Worm (Caenorhabditis elegans): Measurements from ENCODE around the gene cyp-23A1.
A peak's percentile ranks its signal among the peaks of the same experiment; 100 is the strongest.

cyp-23A1 gene

ce11 chrII:4552088-4552487 lies 40.1 kb downstream of the cyp-23A1 start:
- TF ChIP-seq ztf-4 (tag; optimal IDR thresholded peaks at IDR 0.05): peak; percentile 38
- TF ChIP-seq pha-4 (tag; optimal IDR thresholded peaks at IDR 0.05): no peak
- no peak for TF ChIP-seq snpc-4 (tag; optimal IDR thresholded peaks at IDR 0.05)
- peak; percentile 76 for TF ChIP-seq elt-2 (tag; optimal IDR thresholded peaks at IDR 0.05)
- no peak for TF ChIP-seq ZK546.5 (tag; optimal IDR thresholded peaks at IDR 0.05)
- TF ChIP-seq fkh-10 (GFP tag; optimal IDR thresholded peaks at IDR 0.05): no peak
- TF ChIP-seq ceh-82 (tag; optimal IDR thresholded peaks at IDR 0.05): no peak
- no peak for TF ChIP-seq zag-1 (tag; optimal IDR thresholded peaks at IDR 0.05)
- no peak for TF ChIP-seq nhr-28 (tag; optimal IDR thresholded peaks at IDR 0.05)
- no peak for TF ChIP-seq egl-5 (tag; optimal IDR thresholded peaks at IDR 0.05)
- peak; percentile 83 for TF ChIP-seq pqm-1 (tag; optimal IDR thresholded peaks at IDR 0.05)
- no peak for TF ChIP-seq hmg-11 (tag; optimal IDR thresholded peaks at IDR 0.05)
- TF ChIP-seq R02D3.7 (tag; optimal IDR thresholded peaks at IDR 0.05): no peak
- no peak for TF ChIP-seq lin-15B (tag; optimal IDR thresholded peaks at IDR 0.05)
- TF ChIP-seq unc-62 (GFP tag; optimal IDR thresholded peaks at IDR 0.05): no peak
- no peak for TF ChIP-seq unc-39 (tag; optimal IDR thresholded peaks at IDR 0.05)
- TF ChIP-seq eor-1 (tag; optimal IDR thresholded peaks at IDR 0.05): no peak
- TF ChIP-seq nhr-77 (tag; optimal IDR thresholded peaks at IDR 0.05): no peak
- no peak for TF ChIP-seq sea-2 (GFP tag; optimal IDR thresholded peaks at IDR 0.05)
- TF ChIP-seq lin-39 (tag; optimal IDR thresholded peaks at IDR 0.05): no peak
- TF ChIP-seq nhr-76 (tag; optimal IDR thresholded peaks at IDR 0.05): no peak
- TF ChIP-seq jun-1 (tag; optimal IDR thresholded peaks at IDR 0.05): no peak
- no peak for TF ChIP-seq skn-1 (tag; optimal IDR thresholded peaks at IDR 0.05)
- no peak for TF ChIP-seq nhr-11 (tag; optimal IDR thresholded peaks at IDR 0.05)

ce11 chrII:4557487-4557886 lies 45.5 kb downstream of the cyp-23A1 start, which contains the start of gene M03A1.3:
TSS of gene M03A1.3 (plus strand) at chrII:4557787.
- TF ChIP-seq hmg-11 (tag; optimal IDR thresholded peaks at IDR 0.05) (no peak), eor-1 (tag; optimal IDR thresholded peaks at IDR 0.05) (no peak), lsy-12 (tag; optimal IDR thresholded peaks at IDR 0.05) (no peak), R02D3.7 (tag; optimal IDR thresholded peaks at IDR 0.05) (no peak), elt-3 (tag; optimal IDR thresholded peaks at IDR 0.05) (no peak), fkh-2 (tag; optimal IDR thresholded peaks at IDR 0.05) (no peak), nhr-77 (tag; optimal IDR thresholded peaks at IDR 0.05) (no peak), lin-15B (tag; optimal IDR thresholded peaks at IDR 0.05) (no peak), ztf-4 (tag; optimal IDR thresholded peaks at IDR 0.05) (no peak), mdl-1 (tag; optimal IDR thresholded peaks at IDR 0.05) (no peak), nhr-237 (tag; optimal IDR thresholded peaks at IDR 0.05) (no peak), unc-39 (tag; optimal IDR thresholded peaks at IDR 0.05) (no peak), nhr-12 (tag; optimal IDR thresholded peaks at IDR 0.05) (no peak), ceh-28 (tag; optimal IDR thresholded peaks at IDR 0.05) (no peak), fkh-10 (GFP tag; optimal IDR thresholded peaks at IDR 0.05) (no peak), ceh-16 (tag; optimal IDR thresholded peaks at IDR 0.05) (no peak), aly-2 (tag; optimal IDR thresholded peaks at IDR 0.05) (no peak), elt-1 (tag; optimal IDR thresholded peaks at IDR 0.05) (no peak), egl-5 (tag; optimal IDR thresholded peaks at IDR 0.05) (no peak)

ce11 chrII:4560068-4560467 lies 48.1 kb downstream of the cyp-23A1 start, which contains the start of gene M03A1.8:
TSS of gene M03A1.8 (plus strand) at chrII:4560336.
- TF ChIP-seq lsy-12 (tag; optimal IDR thresholded peaks at IDR 0.05) (peak; percentile 40), ceh-16 (tag; optimal IDR thresholded peaks at IDR 0.05) (no peak), nhr-43 (tag; optimal IDR thresholded peaks at IDR 0.05; ENCODE audit: poor library complexity, severe bottlenecking) (peak; percentile 1), mdl-1 (tag; optimal IDR thresholded peaks at IDR 0.05) (no peak), zag-1 (tag; optimal IDR thresholded peaks at IDR 0.05) (no peak), nhr-23 (tag; optimal IDR thresholded peaks at IDR 0.05) (peak; percentile 34), unc-39 (tag; optimal IDR thresholded peaks at IDR 0.05) (no peak), elt-1 (tag; optimal IDR thresholded peaks at IDR 0.05) (peak; percentile 1)

ce11 chrII:4562503-4563000 lies 50.5 kb downstream of the cyp-23A1 start, which contains the start of gene dao-2:
TSS of gene dao-2 (plus strand) at chrII:4562950.
- peak; percentile 98 for TF ChIP-seq nhr-23 (tag; optimal IDR thresholded peaks at IDR 0.05)
- peak; percentile 21 for TF ChIP-seq lsy-12 (tag; optimal IDR thresholded peaks at IDR 0.05)
- TF ChIP-seq elt-3 (tag; optimal IDR thresholded peaks at IDR 0.05): peak in 2 of 3 experiments; percentile 56 to 75
- TF ChIP-seq eor-1 (tag; optimal IDR thresholded peaks at IDR 0.05): no peak
- TF ChIP-seq tbx-2 (tag; optimal IDR thresholded peaks at IDR 0.05): no peak
